Worm (Caenorhabditis elegans) whole organism, L1 larva: ENCODE data around the gene vit-2.

Experiments used
- C04F5.9 ChIP-seq: sonication (generic microtip); optimal IDR thresholded peaks from 2 replicates; lab custom pipeline; 2016; ENCODE audit warnings: missing genetic modification characterization, missing compliant biosample characterization
- F16B12.6 ChIP-seq: fragments of 150-350 bp; optimal IDR thresholded peaks from 2 replicates; lab custom pipeline; 2014; ENCODE audit warnings: missing biosample characterization, missing genetic modification characterization
- ama-1 ChIP-seq: fragments of 150-350 bp; optimal IDR thresholded peaks from 2 replicates; lab custom pipeline; 2014
- blmp-1 ChIP-seq: fragments of 150-350 bp; optimal IDR thresholded peaks from 2 replicates; lab custom pipeline; 2014; ENCODE audit warnings: missing biosample characterization, missing genetic modification characterization
- ceh-63 ChIP-seq: fragments of 200-800 bp; sonication (Bioruptor generic); optimal IDR thresholded peaks from 2 replicates; lab custom pipeline; 2018; ENCODE audit warnings: mild to moderate bottlenecking, missing genetic modification characterization, missing compliant biosample characterization
- ceh-8 ChIP-seq: fragments of 200-800 bp; sonication (Bioruptor generic); optimal IDR thresholded peaks from 2 replicates; lab custom pipeline; 2018; ENCODE audit warnings: mild to moderate bottlenecking, missing genetic modification characterization, moderate library complexity, missing compliant biosample characterization
- ceh-82 ChIP-seq, 3 experiments: fragments of 150-350 bp in 1 of 3; sonication (generic microtip) in 2 of 3; optimal IDR thresholded peaks; 2 replicates each; lab custom pipeline; 2014 to 2017; ENCODE audit warnings: missing biosample characterization in 3 of 3, missing genetic modification characterization in 3 of 3
- dpl-1 ChIP-seq, 3 experiments: fragments of 150-350 bp in 2 of 3; sonication (generic microtip) in 1 of 3; optimal IDR thresholded peaks; 2 replicates each; lab custom pipeline; 2014 to 2017; ENCODE audit warnings: missing biosample characterization in 3 of 3, missing genetic modification characterization in 3 of 3, missing genetic modification reagents in 3 of 3
- egl-13 ChIP-seq: sonication (generic microtip); optimal IDR thresholded peaks from 2 replicates; lab custom pipeline; 2016; ENCODE audit warnings: missing genotype, missing genetic modification reagents, missing genetic modification characterization, missing compliant biosample characterization
- elt-2 ChIP-seq: sonication (generic microtip); optimal IDR thresholded peaks from 2 replicates; lab custom pipeline; 2016; ENCODE audit warnings: missing genetic modification characterization, mild to moderate bottlenecking, inconsistent platforms, missing compliant biosample characterization, missing genetic modification reagents
- fkh-8 ChIP-seq: sonication (generic microtip); optimal IDR thresholded peaks from 2 replicates; lab custom pipeline; 2016; ENCODE audit warnings: mild to moderate bottlenecking, missing genetic modification characterization, missing compliant biosample characterization
- grh-1 ChIP-seq: fragments of 200-800 bp; sonication (Bioruptor generic); IDR thresholded peaks from 2 replicates; pipeline ENCODE4 v1.3.6; 2022; ENCODE audit warnings: missing genetic modification reagents, missing genetic modification characterization, missing compliant biosample characterization
- hlh-4 ChIP-seq: sonication (generic microtip); optimal IDR thresholded peaks from 2 replicates; lab custom pipeline; 2016; ENCODE audit warnings: mild to moderate bottlenecking, missing genetic modification characterization, missing compliant biosample characterization
- hpl-2 ChIP-seq: fragments of 150-350 bp; optimal IDR thresholded peaks from 2 replicates; lab custom pipeline; 2014; ENCODE audit warnings: missing biosample characterization, missing genetic modification reagents, missing genetic modification characterization
- isw-1 ChIP-seq: fragments of 200-800 bp; sonication (Bioruptor generic); IDR thresholded peaks from 2 replicates; pipeline ENCODE4 v1.3.6; 2022; ENCODE audit warnings: missing genetic modification characterization, missing compliant biosample characterization
- lin-13 ChIP-seq: fragments of 150-350 bp; optimal IDR thresholded peaks from 2 replicates; lab custom pipeline; 2014; ENCODE audit warnings: missing biosample characterization, missing genetic modification reagents, missing genetic modification characterization
- lin-14 ChIP-seq: fragments of 200-800 bp; sonication (Bioruptor generic); optimal IDR thresholded peaks from 2 replicates; lab custom pipeline; 2018; ENCODE audit warnings: mild to moderate bottlenecking, missing genetic modification characterization, moderate library complexity, missing compliant biosample characterization
- lin-15B ChIP-seq: fragments of 150-350 bp; sonication (generic microtip); optimal IDR thresholded peaks from 3 replicates; lab custom pipeline; 2014; ENCODE audit warnings: missing biosample characterization, missing genetic modification characterization
- lin-39 ChIP-seq: fragments of 150-350 bp; optimal IDR thresholded peaks from 2 replicates; lab custom pipeline; 2014; ENCODE audit warnings: missing biosample characterization, missing genetic modification reagents, missing genetic modification characterization
- lir-3 ChIP-seq: sonication (generic microtip); optimal IDR thresholded peaks from 2 replicates; lab custom pipeline; 2016; ENCODE audit warnings: mild to moderate bottlenecking, missing genetic modification characterization, moderate library complexity, missing compliant biosample characterization; ENCODE audit not compliant: poor library complexity
- lsy-2 ChIP-seq, 2 experiments: fragments of 150-350 bp; optimal IDR thresholded peaks; 2 replicates each; lab custom pipeline; 2014; ENCODE audit warnings: missing biosample characterization in 2 of 2, missing genetic modification characterization in 2 of 2
- mab-9 ChIP-seq: fragments of 200-800 bp; sonication (Bioruptor generic); IDR thresholded peaks from 2 replicates; pipeline ENCODE4 v1.3.6; 2022; ENCODE audit warnings: missing genetic modification reagents, missing genetic modification characterization, missing compliant biosample characterization
- mdl-1 ChIP-seq, 2 experiments: fragments of 150-350 bp; optimal IDR thresholded peaks; 2 replicates each; lab custom pipeline; 2014 to 2017; ENCODE audit warnings: missing biosample characterization in 2 of 2, missing genetic modification characterization in 2 of 2, inconsistent platforms in 1 of 2
- mep-1 ChIP-seq: fragments of 150-350 bp; optimal IDR thresholded peaks from 2 replicates; lab custom pipeline; 2014; ENCODE audit warnings: missing biosample characterization, missing genetic modification characterization
- nhr-19 ChIP-seq: fragments of 200-800 bp; sonication (Bioruptor generic); conservative IDR thresholded peaks from 2 replicates; pipeline ENCODE4 v1.3.6; 2022; ENCODE audit warnings: missing genetic modification characterization, missing compliant biosample characterization
- nhr-237 ChIP-seq: fragments of 150-350 bp; optimal IDR thresholded peaks from 2 replicates; lab custom pipeline; 2014; ENCODE audit warnings: missing biosample characterization, missing genetic modification characterization
- nhr-28 ChIP-seq: fragments of 150-350 bp; optimal IDR thresholded peaks from 2 replicates; lab custom pipeline; 2014; ENCODE audit warnings: missing biosample characterization, missing genetic modification characterization
- nhr-76 ChIP-seq: sonication (generic microtip); optimal IDR thresholded peaks from 2 replicates; lab custom pipeline; 2017; ENCODE audit warnings: missing biosample characterization, missing genetic modification characterization
- nhr-77 ChIP-seq: fragments of 150-350 bp; optimal IDR thresholded peaks from 2 replicates; lab custom pipeline; 2014; ENCODE audit warnings: missing biosample characterization, missing genetic modification characterization
- nhr-85 ChIP-seq: sonication (generic microtip); peaks from one replicate; lab custom pipeline; 2016; ENCODE audit warnings: missing genetic modification characterization, inconsistent platforms, missing compliant biosample characterization
- pag-3 ChIP-seq: sonication (generic microtip); optimal IDR thresholded peaks from 2 replicates; lab custom pipeline; 2017; ENCODE audit warnings: missing genetic modification characterization, mild to moderate bottlenecking, missing compliant biosample characterization, antibody characterized with exemption, borderline replicate concordance; ENCODE audit not compliant: insufficient read depth
- pax-3 ChIP-seq: fragments of 200-800 bp; sonication (Bioruptor generic); optimal IDR thresholded peaks from 2 replicates; lab custom pipeline; 2018; ENCODE audit warnings: mild to moderate bottlenecking, missing genetic modification characterization, moderate library complexity, missing compliant biosample characterization
- rnt-1 ChIP-seq: sonication (generic microtip); optimal IDR thresholded peaks from 2 replicates; lab custom pipeline; 2016; ENCODE audit warnings: mild to moderate bottlenecking, missing genetic modification characterization, moderate library complexity, missing compliant biosample characterization
- snu-23 ChIP-seq: sonication (generic microtip); optimal IDR thresholded peaks from 2 replicates; lab custom pipeline; 2016; ENCODE audit warnings: missing genetic modification characterization, missing compliant biosample characterization
- swsn-7 ChIP-seq: sonication (generic microtip); optimal IDR thresholded peaks from 2 replicates; lab custom pipeline; 2016; ENCODE audit warnings: missing genetic modification characterization, missing compliant biosample characterization
- tbx-2 ChIP-seq: sonication (generic microtip); optimal IDR thresholded peaks from 2 replicates; lab custom pipeline; 2016; ENCODE audit warnings: missing genetic modification characterization, missing compliant biosample characterization
- tlp-1 ChIP-seq: fragments of 150-350 bp; optimal IDR thresholded peaks from 2 replicates; lab custom pipeline; 2014; ENCODE audit warnings: missing biosample characterization, missing genetic modification characterization
- unc-130 ChIP-seq: fragments of 150-350 bp; optimal IDR thresholded peaks from 2 replicates; lab custom pipeline; 2017; ENCODE audit warnings: missing biosample characterization, missing genetic modification characterization, inconsistent platforms
- zip-4 ChIP-seq: fragments of 200-800 bp; sonication (Bioruptor generic); optimal IDR thresholded peaks from 2 replicates; lab custom pipeline; 2018; ENCODE audit warnings: mild to moderate bottlenecking, missing genetic modification characterization, moderate library complexity, missing compliant biosample characterization

vit-2 gene

ce11 chrX:5140177-5140576 lies 39.3 kb downstream of the vit-2 start:
- TF ChIP-seq nhr-237 (tag; lab: Kevin White, UChicago), result no peak
- peak; percentile 52 for TF ChIP-seq fkh-8
- no peak for TF ChIP-seq hlh-4 (tag; lab: Kevin White, UChicago)
- TF ChIP-seq rnt-1 (tag; lab: Kevin White, UChicago), result peak; percentile 18
- no peak for TF ChIP-seq lin-39 (tag; lab: Kevin White, UChicago)
- no peak for TF ChIP-seq nhr-76
- peak; percentile 15 for TF ChIP-seq mep-1 (tag; lab: Kevin White, UChicago)
- peak; percentile 95 for TF ChIP-seq lin-14 (GFP tag; lab: Kevin White, UChicago)
- TF ChIP-seq ceh-82 (tag; optimal IDR thresholded peaks at IDR 0.05; lab: Kevin White, UChicago), result peak in 1 of 3 experiments; percentile 27
- peak; percentile 38 for TF ChIP-seq isw-1 (GFP tag; lab: Robert Waterston, UW)
- TF ChIP-seq F16B12.6 (tag; lab: Kevin White, UChicago), result no peak
- no peak for TF ChIP-seq pax-3 (tag; lab: Kevin White, UChicago)
- TF ChIP-seq ceh-8 (GFP tag; lab: Kevin White, UChicago), result peak; percentile 33
- TF ChIP-seq swsn-7 (tag; lab: Kevin White, UChicago), result no peak

ce11 chrX:5142403-5142802 lies 41.6 kb downstream of the vit-2 start:
- no peak for TF ChIP-seq zip-4 (GFP tag; lab: Kevin White, UChicago)
- TF ChIP-seq nhr-85 (tag; lab: Kevin White, UChicago), result peak; percentile 12
- peak; percentile 2 for TF ChIP-seq lin-14 (GFP tag; lab: Kevin White, UChicago)
- TF ChIP-seq, all 84 proteins: peak for 2

ce11 chrX:5147918-5148317 lies 47.1 kb downstream of the vit-2 start, which contains the start of gene C31H2.14:
C31H2.14 (plus strand) TSS chrX:5148218.
- TF ChIP-seq hpl-2 (GFP tag; lab: Kevin White, UChicago), result no peak
- no peak for TF ChIP-seq lin-13 (GFP tag; lab: Kevin White, UChicago)
- TF ChIP-seq mdl-1 (tag; optimal IDR thresholded peaks at IDR 0.05; lab: Kevin White, UChicago), result no peak
- TF ChIP-seq lin-15B (tag; lab: Kevin White, UChicago), result no peak
- no peak for TF ChIP-seq fkh-8
- no peak for TF ChIP-seq dpl-1 (GFP tag; optimal IDR thresholded peaks at IDR 0.05; lab: Kevin White, UChicago)
- no peak for TF ChIP-seq snu-23 (GFP tag; lab: Kevin White, UChicago)
- no peak for TF ChIP-seq ceh-82 (tag; optimal IDR thresholded peaks at IDR 0.05; lab: Kevin White, UChicago)
- no peak for TF ChIP-seq lsy-2 (tag; optimal IDR thresholded peaks at IDR 0.05; lab: Kevin White, UChicago)
- TF ChIP-seq nhr-19 (GFP tag; lab: Robert Waterston, UW), result no peak
- no peak for TF ChIP-seq egl-13 (tag; lab: Kevin White, UChicago)
- no peak for TF ChIP-seq nhr-28 (tag; lab: Kevin White, UChicago)
- no peak for TF ChIP-seq rnt-1 (tag; lab: Kevin White, UChicago)
- no peak for TF ChIP-seq nhr-85 (tag; lab: Kevin White, UChicago)
- TF ChIP-seq tlp-1, result no peak
- no peak for TF ChIP-seq mab-9 (GFP tag; lab: Robert Waterston, UW)
- TF ChIP-seq ama-1 (lab: Kevin White, UChicago), result no peak
- no peak for TF ChIP-seq F16B12.6 (tag; lab: Kevin White, UChicago)
- no peak for TF ChIP-seq ceh-63 (GFP tag; lab: Kevin White, UChicago)
- TF ChIP-seq, all 84 proteins: peak for 0

- TF ChIP-seq nhr-77 (tag; lab: Kevin White, UChicago), result no peak
- TF ChIP-seq blmp-1, result peak; percentile 100
- no peak for TF ChIP-seq lir-3 (tag; lab: Kevin White, UChicago)
- no peak for TF ChIP-seq pag-3 (tag; lab: Kevin White, UChicago)
- TF ChIP-seq unc-130 (tag; lab: Kevin White, UChicago), result no peak
- TF ChIP-seq elt-2 (tag; lab: Kevin White, UChicago), result no peak
- TF ChIP-seq C04F5.9 (tag; lab: Kevin White, UChicago), result no peak
- no peak for TF ChIP-seq tbx-2
- no peak for TF ChIP-seq grh-1 (GFP tag; lab: Robert Waterston, UW)
Observed at ce11 chrX:5150389-5150788, 49.5 kb downstream of the vit-2 start, which contains the start of gene dpy-8. dpy-8 (minus strand) TSS chrX:5150476.
